Worm (Caenorhabditis elegans) whole organism, young adult: Measurements from ENCODE around the gene srd-27.

Experiments
- B0261.1 ChIP-seq: sonication (generic microtip); optimal IDR thresholded peaks from 2 replicates; lab custom pipeline; 2016; ENCODE audit warnings: mild to moderate bottlenecking, missing genetic modification characterization, moderate library complexity, missing compliant biosample characterization
- C06A6.2 ChIP-seq: fragments of 200-800 bp; sonication (Bioruptor generic); conservative IDR thresholded peaks from 2 replicates; pipeline ENCODE4 v1.3.6; 2022; ENCODE audit warnings: missing genetic modification characterization, missing compliant biosample characterization
- F10E7.11 ChIP-seq: sonication (generic microtip); optimal IDR thresholded peaks from 2 replicates; lab custom pipeline; 2017; ENCODE audit warnings: mild to moderate bottlenecking, missing genetic modification characterization, moderate library complexity, missing compliant biosample characterization
- F22D6.2 ChIP-seq: sonication (generic microtip); optimal IDR thresholded peaks from 2 replicates; lab custom pipeline; 2016; ENCODE audit warnings: mild to moderate bottlenecking, missing genetic modification characterization, missing compliant biosample characterization
- F23B12.7 ChIP-seq: sonication (generic microtip); optimal IDR thresholded peaks from 2 replicates; lab custom pipeline; 2017; ENCODE audit warnings: missing genetic modification characterization, mild to moderate bottlenecking, missing compliant biosample characterization, antibody characterized with exemption, moderate library complexity; ENCODE audit not compliant: insufficient read depth
- F49E8.2 ChIP-seq: sonication (generic microtip); optimal IDR thresholded peaks from 3 replicates; lab custom pipeline; 2017; ENCODE audit warnings: missing genetic modification characterization, mild to moderate bottlenecking, missing compliant biosample characterization, antibody characterized with exemption, moderate library complexity; ENCODE audit not compliant: insufficient read depth
- F52B5.7 ChIP-seq: sonication (generic microtip); optimal IDR thresholded peaks from 2 replicates; lab custom pipeline; 2016; ENCODE audit warnings: mild to moderate bottlenecking, missing genetic modification characterization, missing compliant biosample characterization
- F57A8.1 ChIP-seq: fragments of 200-800 bp; sonication (Bioruptor generic); optimal IDR thresholded peaks from 2 replicates; lab custom pipeline; 2018; ENCODE audit warnings: mild to moderate bottlenecking, missing genetic modification characterization, moderate library complexity, missing compliant biosample characterization
- K11D2.4 ChIP-seq: fragments of 200-800 bp; sonication (Bioruptor generic); IDR thresholded peaks from 2 replicates; pipeline ENCODE4 v1.3.6; 2022; ENCODE audit warnings: missing genetic modification reagents, missing genetic modification characterization, missing compliant biosample characterization
- K12H6.12 ChIP-seq: fragments of 200-800 bp; sonication (Bioruptor generic); optimal IDR thresholded peaks from 2 replicates; lab custom pipeline; 2018; ENCODE audit warnings: mild to moderate bottlenecking, missing genetic modification characterization, missing compliant biosample characterization
- T07F8.4 ChIP-seq: sonication (generic microtip); optimal IDR thresholded peaks from 2 replicates; lab custom pipeline; 2016; ENCODE audit warnings: mild to moderate bottlenecking, missing genetic modification characterization, moderate library complexity, missing compliant biosample characterization
- T26A5.8 ChIP-seq: sonication (generic microtip); optimal IDR thresholded peaks from 2 replicates; lab custom pipeline; 2016; ENCODE audit warnings: missing genetic modification characterization, missing compliant biosample characterization
- Y53F4B.3 ChIP-seq: fragments of 200-800 bp; sonication (Bioruptor generic); IDR thresholded peaks from 2 replicates; pipeline ENCODE4 v1.3.6; 2022; ENCODE audit warnings: missing genetic modification reagents, missing genetic modification characterization, missing compliant biosample characterization
- ZK185.1 ChIP-seq: sonication (generic microtip); optimal IDR thresholded peaks from 2 replicates; lab custom pipeline; 2016; ENCODE audit warnings: mild to moderate bottlenecking, missing genetic modification characterization, missing compliant biosample characterization; ENCODE audit not compliant: poor library complexity, severe bottlenecking
- akir-1 ChIP-seq: fragments of 200-800 bp; sonication (Bioruptor generic); optimal IDR thresholded peaks from 2 replicates; lab custom pipeline; 2018; ENCODE audit warnings: mild to moderate bottlenecking, missing genetic modification characterization, moderate library complexity, missing compliant biosample characterization
- atf-7 ChIP-seq: sonication (generic microtip); optimal IDR thresholded peaks from 2 replicates; lab custom pipeline; 2017; ENCODE audit warnings: mild to moderate bottlenecking, missing genetic modification characterization, missing compliant biosample characterization
- attf-3 ChIP-seq: fragments of 200-800 bp; sonication (Bioruptor generic); conservative IDR thresholded peaks from 2 replicates; pipeline ENCODE4 v1.3.6; 2022; ENCODE audit warnings: missing genetic modification reagents, missing genetic modification characterization, missing compliant biosample characterization
- ceh-27 ChIP-seq: fragments of 200-800 bp; sonication (Bioruptor generic); optimal IDR thresholded peaks from 2 replicates; lab custom pipeline; 2018; ENCODE audit warnings: mild to moderate bottlenecking, missing genetic modification characterization, moderate library complexity, missing compliant biosample characterization
- ceh-40 ChIP-seq: fragments of 200-800 bp; sonication (Bioruptor generic); IDR thresholded peaks from 2 replicates; pipeline ENCODE4 v1.3.6; 2022; ENCODE audit warnings: missing genetic modification characterization, missing compliant biosample characterization
- ceh-58 ChIP-seq: fragments of 200-800 bp; sonication (Bioruptor generic); IDR thresholded peaks from 2 replicates; pipeline ENCODE4 v1.3.6; 2022; ENCODE audit warnings: missing genetic modification characterization, missing compliant biosample characterization
- ceh-79 ChIP-seq: sonication (generic microtip); optimal IDR thresholded peaks from 2 replicates; lab custom pipeline; 2017; ENCODE audit warnings: mild to moderate bottlenecking, missing genetic modification characterization, missing compliant biosample characterization
- dpff-1 ChIP-seq: sonication (generic microtip); optimal IDR thresholded peaks from 2 replicates; lab custom pipeline; 2017; ENCODE audit warnings: mild to moderate bottlenecking, missing genetic modification characterization, missing compliant biosample characterization
- dpl-1 ChIP-seq: fragments of 150-350 bp; optimal IDR thresholded peaks from 2 replicates; lab custom pipeline; 2014; ENCODE audit warnings: missing biosample characterization, missing genetic modification reagents, missing genetic modification characterization
- egrh-3 ChIP-seq: fragments of 200-800 bp; sonication (Bioruptor generic); IDR thresholded peaks from 2 replicates; pipeline ENCODE4 v1.3.6; 2022; ENCODE audit warnings: missing genetic modification reagents, missing genetic modification characterization, missing compliant biosample characterization
- him-1 ChIP-seq: sonication (generic microtip); optimal IDR thresholded peaks from 2 replicates; lab custom pipeline; 2016; ENCODE audit warnings: missing genotype, missing genetic modification reagents, missing genetic modification characterization, missing compliant biosample characterization
- hlh-26 ChIP-seq: fragments of 200-800 bp; sonication (Bioruptor generic); conservative IDR thresholded peaks from 2 replicates; pipeline ENCODE4 v1.3.6; 2022; ENCODE audit warnings: missing genetic modification reagents, missing genetic modification characterization, missing compliant biosample characterization
- let-526 ChIP-seq: fragments of 200-800 bp; sonication (Bioruptor generic); IDR thresholded peaks from 2 replicates; pipeline ENCODE4 v1.3.6; 2022; ENCODE audit warnings: missing genetic modification reagents, missing genetic modification characterization, missing compliant biosample characterization
- lin-40 ChIP-seq: sonication (generic microtip); optimal IDR thresholded peaks from 2 replicates; lab custom pipeline; 2016; ENCODE audit warnings: missing genetic modification characterization, mild to moderate bottlenecking, missing compliant biosample characterization, missing genotype, missing genetic modification reagents
- lsl-1 ChIP-seq: fragments of 200-800 bp; sonication (Bioruptor generic); optimal IDR thresholded peaks from 2 replicates; lab custom pipeline; 2018; ENCODE audit warnings: mild to moderate bottlenecking, missing genetic modification characterization, moderate library complexity, missing compliant biosample characterization
- lsy-27 ChIP-seq: sonication (generic microtip); optimal IDR thresholded peaks from 2 replicates; lab custom pipeline; 2017; ENCODE audit warnings: missing genetic modification characterization, mild to moderate bottlenecking, missing compliant biosample characterization, antibody characterized with exemption, missing genotype, borderline replicate concordance; ENCODE audit not compliant: insufficient read depth
- mel-28 ChIP-seq: sonication (generic microtip); optimal IDR thresholded peaks from 2 replicates; lab custom pipeline; 2016; ENCODE audit warnings: borderline replicate concordance, mild to moderate bottlenecking, missing genetic modification characterization, missing compliant biosample characterization
- mes-4 ChIP-seq: sonication (generic microtip); optimal IDR thresholded peaks from 2 replicates; lab custom pipeline; 2016; ENCODE audit warnings: missing genotype, missing genetic modification characterization, missing compliant biosample characterization
- nfya-1 ChIP-seq: sonication (generic microtip); optimal IDR thresholded peaks from 2 replicates; lab custom pipeline; 2017; ENCODE audit warnings: antibody characterized with exemption, missing compliant biosample characterization, missing genetic modification characterization, borderline replicate concordance; ENCODE audit not compliant: insufficient read depth
- nfyb-1 ChIP-seq: fragments of 200-800 bp; sonication (Bioruptor generic); IDR thresholded peaks from 2 replicates; pipeline ENCODE4 v1.3.6; 2022; ENCODE audit warnings: missing genetic modification reagents, missing genetic modification characterization, missing compliant biosample characterization
- nhr-120 ChIP-seq: fragments of 200-800 bp; sonication (Bioruptor generic); IDR thresholded peaks from 2 replicates; pipeline ENCODE4 v1.3.6; 2022; ENCODE audit warnings: missing genetic modification characterization, missing compliant biosample characterization
- nhr-27 ChIP-seq: fragments of 200-800 bp; sonication (Bioruptor generic); optimal IDR thresholded peaks from 2 replicates; lab custom pipeline; 2018; ENCODE audit warnings: mild to moderate bottlenecking, missing genetic modification characterization, moderate library complexity, missing compliant biosample characterization
- nhr-80 ChIP-seq: sonication (generic microtip); optimal IDR thresholded peaks from 2 replicates; lab custom pipeline; 2016; ENCODE audit warnings: missing genetic modification characterization, missing compliant biosample characterization
- nhr-90 ChIP-seq: sonication (generic microtip); optimal IDR thresholded peaks from 2 replicates; lab custom pipeline; 2016; ENCODE audit warnings: missing genotype, mild to moderate bottlenecking, missing genetic modification characterization, missing compliant biosample characterization
- rcor-1 ChIP-seq: fragments of 200-800 bp; sonication (Bioruptor generic); IDR thresholded peaks from 2 replicates; pipeline ENCODE4 v1.3.6; 2022; ENCODE audit warnings: missing genetic modification reagents, missing genetic modification characterization, missing compliant biosample characterization
- rec-8 ChIP-seq, 2 experiments: sonication (generic microtip); optimal IDR thresholded peaks; 2 replicates each; lab custom pipeline; 2016; ENCODE audit warnings: mild to moderate bottlenecking in 2 of 2, missing genetic modification characterization in 2 of 2, missing genetic modification reagents in 2 of 2, missing genotype in 2 of 2, missing biosample characterization in 1 of 2, missing compliant biosample characterization in 1 of 2, moderate library complexity in 1 of 2
- sdz-38 ChIP-seq: sonication (generic microtip); optimal IDR thresholded peaks from 2 replicates; lab custom pipeline; 2016; ENCODE audit warnings: missing genotype, missing genetic modification characterization, missing compliant biosample characterization
- snpc-1.3 ChIP-seq: sonication (generic microtip); optimal IDR thresholded peaks from 2 replicates; lab custom pipeline; 2017; ENCODE audit warnings: missing genetic modification characterization, mild to moderate bottlenecking, missing compliant biosample characterization, antibody characterized with exemption, moderate library complexity, missing genotype, missing genetic modification reagents; ENCODE audit not compliant: insufficient read depth
- tbp1 ChIP-seq: fragments of 200-800 bp; sonication (Bioruptor generic); optimal IDR thresholded peaks from 2 replicates; lab custom pipeline; 2018; ENCODE audit warnings: mild to moderate bottlenecking, missing genetic modification characterization, missing compliant biosample characterization
- tbx-9 ChIP-seq: sonication (generic microtip); optimal IDR thresholded peaks from 2 replicates; lab custom pipeline; 2016; ENCODE audit warnings: borderline replicate concordance, missing genetic modification characterization, inconsistent platforms, missing compliant biosample characterization
- unc-130 ChIP-seq: sonication (generic microtip); optimal IDR thresholded peaks from 2 replicates; lab custom pipeline; 2016; ENCODE audit warnings: missing genetic modification reagents, missing genetic modification characterization, missing compliant biosample characterization
- zfh-2 ChIP-seq: fragments of 200-800 bp; sonication (Bioruptor generic); conservative IDR thresholded peaks from 2 replicates; pipeline ENCODE4 v1.3.6; 2022; ENCODE audit warnings: missing genetic modification reagents, missing genetic modification characterization, missing compliant biosample characterization
- ztf-22 ChIP-seq: fragments of 200-800 bp; sonication (Bioruptor generic); optimal IDR thresholded peaks from 2 replicates; lab custom pipeline; 2018; ENCODE audit warnings: mild to moderate bottlenecking, missing genetic modification characterization, moderate library complexity, missing compliant biosample characterization
- ztf-6 ChIP-seq: fragments of 200-800 bp; sonication (Bioruptor generic); IDR thresholded peaks from 2 replicates; pipeline ENCODE4 v1.3.6; 2022; ENCODE audit warnings: missing genetic modification reagents, missing genetic modification characterization, missing compliant biosample characterization

The srd-27 gene

DNA sequence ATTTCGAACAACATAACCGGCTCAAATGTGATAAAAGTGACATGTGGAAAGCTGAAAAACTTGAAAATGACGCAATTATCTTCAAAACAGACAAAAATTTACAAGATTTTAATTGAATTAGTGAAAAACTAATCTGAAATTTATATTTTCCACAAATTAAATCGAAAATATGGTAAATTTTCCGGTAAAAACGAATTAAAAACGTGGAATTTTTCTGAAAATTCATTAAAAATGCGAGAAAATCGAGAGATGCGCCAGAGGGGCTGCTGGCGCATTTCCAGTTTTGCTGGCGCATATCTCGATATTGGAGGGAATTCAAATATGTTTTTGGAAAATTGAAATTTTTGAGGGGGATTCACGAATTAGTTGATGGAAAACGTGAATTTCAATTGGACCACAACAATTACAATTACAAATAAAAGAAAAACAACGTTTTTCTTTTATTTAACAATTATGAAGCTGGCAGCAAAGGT is 37.0 kb upstream of the srd-27 start, which contains the start of the genes haf-3 and F57A10.2 (continued):
- TF ChIP-seq Y53F4B.3 (GFP tag; lab: Robert Waterston, UW), result no peak
- no peak for TF ChIP-seq tbx-9 (tag; lab: Kevin White, UChicago)
- TF ChIP-seq sdz-38 (tag; lab: Kevin White, UChicago), result no peak
- no peak for TF ChIP-seq F10E7.11 (tag; lab: Kevin White, UChicago)
- TF ChIP-seq F52B5.7, result no peak
- TF ChIP-seq rcor-1 (GFP tag; lab: Robert Waterston, UW), result peak; percentile 90
- no peak for TF ChIP-seq egrh-3
- TF ChIP-seq nfyb-1, result peak; percentile 92
- TF ChIP-seq ztf-6 (GFP tag; lab: Robert Waterston, UW), result no peak
- peak; percentile 70 for TF ChIP-seq attf-3 (GFP tag; lab: Robert Waterston, UW)
- peak; percentile 97 for TF ChIP-seq dpl-1 (GFP tag; lab: Kevin White, UChicago)
- TF ChIP-seq him-1 (tag; lab: Kevin White, UChicago), result peak; percentile 65
- TF ChIP-seq snpc-1.3 (tag; lab: Kevin White, UChicago), result peak; percentile 71
- TF ChIP-seq atf-7 (tag; lab: Kevin White, UChicago), result peak; percentile 55
- no peak for TF ChIP-seq nhr-90 (tag; lab: Kevin White, UChicago)
- TF ChIP-seq lsy-27, result no peak
- TF ChIP-seq T07F8.4 (tag; lab: Kevin White, UChicago), result no peak
- no peak for TF ChIP-seq zfh-2 (GFP tag; lab: Robert Waterston, UW)
- TF ChIP-seq ceh-40, result no peak
- peak; percentile 35 for TF ChIP-seq F49E8.2 (tag; lab: Kevin White, UChicago)
- no peak for TF ChIP-seq hlh-26 (GFP tag; lab: Robert Waterston, UW)
- peak; percentile 71 for TF ChIP-seq lsl-1
- no peak for TF ChIP-seq dpff-1 (tag; lab: Kevin White, UChicago)
- TF ChIP-seq nhr-80 (tag; lab: Kevin White, UChicago), result peak; percentile 28
- no peak for TF ChIP-seq akir-1 (GFP tag; lab: Kevin White, UChicago)
- TF ChIP-seq K11D2.4 (GFP tag; lab: Robert Waterston, UW), result peak; percentile 81
- no peak for TF ChIP-seq ceh-79 (tag; lab: Kevin White, UChicago)
- TF ChIP-seq F57A8.1 (GFP tag; lab: Kevin White, UChicago), result no peak
- TF ChIP-seq nhr-120 (GFP tag; lab: Robert Waterston, UW), result no peak
- TF ChIP-seq mel-28 (tag; lab: Kevin White, UChicago), result no peak
- TF ChIP-seq nfya-1, result no peak
- 0 out of 2 replicates have a peak, but pooled peaks have one; percentile 32 for TF ChIP-seq let-526 (GFP tag; lab: Robert Waterston, UW)
- peak; percentile 75 for TF ChIP-seq ZK185.1 (tag; lab: Kevin White, UChicago)
- TF ChIP-seq C06A6.2 (GFP tag; lab: Robert Waterston, UW), result peak; percentile 75
- peak; percentile 60 for TF ChIP-seq K12H6.12 (tag; lab: Kevin White, UChicago)
- TF ChIP-seq unc-130 (GFP tag; lab: Kevin White, UChicago), result no peak
- no peak for TF ChIP-seq ceh-58 (GFP tag; lab: Robert Waterston, UW)
- TF ChIP-seq ceh-27 (GFP tag; lab: Kevin White, UChicago), result peak; percentile 65
- peak; percentile 72 for TF ChIP-seq tbp1 (GFP tag; lab: Kevin White, UChicago)
- no peak for TF ChIP-seq T26A5.8 (tag; lab: Kevin White, UChicago)
- peak; percentile 93 for TF ChIP-seq lin-40 (tag; lab: Kevin White, UChicago)
- TF ChIP-seq rec-8 (tag; optimal IDR thresholded peaks at IDR 0.05; lab: Kevin White, UChicago), result no peak
- peak; percentile 12 for TF ChIP-seq F22D6.2 (tag; lab: Kevin White, UChicago)
- TF ChIP-seq nhr-27 (tag; lab: Kevin White, UChicago), result no peak
- no peak for TF ChIP-seq ztf-22 (GFP tag; lab: Kevin White, UChicago)
- TF ChIP-seq F23B12.7 (tag; lab: Kevin White, UChicago), result peak; percentile 86
- TF ChIP-seq mes-4, result no peak
- peak; percentile 34 for TF ChIP-seq B0261.1 (tag; lab: Kevin White, UChicago)
